Fruit fly (Drosophila melanogaster): ENCODE results near the gene CG12105.
A peak's percentile ranks its signal among the peaks of the same experiment; 100 is the strongest.

The CG12105 gene

DNA sequence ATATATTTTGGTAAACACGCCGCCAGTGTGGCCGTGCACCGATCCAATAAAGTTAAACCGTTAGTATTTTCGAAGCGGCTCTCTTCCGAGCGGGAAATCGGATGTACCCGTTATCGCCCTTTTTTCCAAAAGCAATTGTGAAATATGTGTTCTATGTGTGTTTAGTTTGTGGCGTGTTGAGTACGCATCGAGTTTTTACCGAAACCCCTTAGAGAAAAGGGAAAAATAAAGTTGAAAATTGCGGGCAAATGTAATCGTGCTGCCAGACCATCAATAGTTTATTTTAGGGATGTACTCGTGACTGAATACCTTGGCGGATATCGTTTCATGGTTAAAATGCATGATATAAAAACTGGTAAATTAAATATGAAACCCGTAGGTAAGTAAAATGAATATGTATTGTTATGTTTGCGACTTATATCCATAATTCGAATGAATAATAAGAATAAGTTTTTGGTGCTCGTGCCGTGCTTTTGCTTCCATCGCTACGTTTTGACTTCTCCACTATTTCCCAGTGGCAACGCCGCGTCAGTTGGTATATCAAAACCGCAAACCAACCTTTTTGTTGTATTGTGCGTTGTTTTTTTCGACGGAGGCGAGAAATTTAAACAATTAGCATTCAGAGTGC lies 23.7 kb upstream of the CG12105 start, which contains the start of the genes Mettl2 and Bgb (continued):
- TF ChIP-seq ss (GFP tag; optimal IDR thresholded peaks at IDR 0.05) (peak in 1 of 2 experiments; percentile 39), Ets21C (GFP tag; optimal IDR thresholded peaks at IDR 0.05) (peak; percentile 85), CG6792 (GFP tag; optimal IDR thresholded peaks at IDR 0.05) (peak; percentile 75), fkh (GFP tag; optimal IDR thresholded peaks at IDR 0.05) (no peak), OdsH (GFP tag; optimal IDR thresholded peaks at IDR 0.05) (no peak), Eip75B (GFP tag; optimal IDR thresholded peaks at IDR 0.05) (no peak), CG8319 (GFP tag; optimal IDR thresholded peaks at IDR 0.05) (peak; percentile 64), acj6 (GFP tag; optimal IDR thresholded peaks at IDR 0.05) (peak; percentile 82), CG9139 (GFP tag; optimal IDR thresholded peaks at IDR 0.05) (peak; percentile 6), vri (GFP tag; optimal IDR thresholded peaks at IDR 0.05) (no peak), esn (GFP tag; optimal IDR thresholded peaks at IDR 0.05) (peak; percentile 85), lz (GFP tag; optimal IDR thresholded peaks at IDR 0.05) (peak; percentile 89), Sox14 (GFP tag; optimal IDR thresholded peaks at IDR 0.05) (peak; percentile 78), CG32006 (GFP tag; optimal IDR thresholded peaks at IDR 0.05) (peak; percentile 72), Blimp-1 (GFP tag; optimal IDR thresholded peaks at IDR 0.05) (no peak), dac (GFP tag; optimal IDR thresholded peaks at IDR 0.05) (peak; percentile 42), CG6163 (GFP tag; IDR thresholded peaks at IDR 0.05) (peak; percentile 83), cyc (GFP tag; optimal IDR thresholded peaks at IDR 0.05) (peak; percentile 88), CG15336 (GFP tag; IDR thresholded peaks at IDR 0.05) (no peak), CG31627 (GFP tag; optimal IDR thresholded peaks at IDR 0.05) (peak; percentile 90), achi (GFP tag; optimal IDR thresholded peaks at IDR 0.05) (peak; percentile 73), salr (GFP tag; optimal IDR thresholded peaks at IDR 0.05) (peak in 1 of 2 experiments; percentile 29), topi (GFP tag; optimal IDR thresholded peaks at IDR 0.05) (peak; percentile 80)

- TF ChIP-seq fd59A (GFP tag; optimal IDR thresholded peaks at IDR 0.05): no peak
Measured at dm6 chr3L:1637652-1638051, 22.1 kb upstream of the CG12105 start, which contains the start of gene nSyb. TSS of gene nSyb (minus strand) at chr3L:1637752.

DNA sequence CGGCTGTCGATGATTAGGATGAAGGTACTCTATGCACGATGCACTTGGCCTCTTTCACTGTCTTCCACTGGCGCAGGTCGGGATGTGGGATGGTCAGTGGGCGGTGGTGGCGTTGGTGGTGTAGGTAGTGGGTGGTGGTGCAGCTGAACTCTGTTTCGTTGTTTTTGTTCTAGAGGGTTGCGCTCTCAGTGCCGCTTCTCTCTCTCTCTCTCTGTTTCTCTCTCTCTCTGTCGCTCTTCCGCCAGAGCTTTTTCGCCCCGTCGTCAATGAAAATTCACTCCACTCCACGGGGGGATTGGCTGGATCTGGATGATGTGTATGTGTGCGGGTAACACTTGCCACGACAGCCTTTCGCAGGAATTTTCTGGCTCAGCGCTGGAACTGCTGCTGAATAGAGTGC lies 21.3 kb upstream of the CG12105 start:
- TF ChIP-seq Sox14 (GFP tag; optimal IDR thresholded peaks at IDR 0.05) (no peak), Smox (GFP tag; optimal IDR thresholded peaks at IDR 0.05) (no peak), Hr39 (GFP tag; optimal IDR thresholded peaks at IDR 0.05) (no peak), dsx (GFP tag; optimal IDR thresholded peaks at IDR 0.05; ENCODE audit: poor library complexity, severe bottlenecking) (no peak), CG3032 (tag; optimal IDR thresholded peaks at IDR 0.05) (no peak)

DNA sequence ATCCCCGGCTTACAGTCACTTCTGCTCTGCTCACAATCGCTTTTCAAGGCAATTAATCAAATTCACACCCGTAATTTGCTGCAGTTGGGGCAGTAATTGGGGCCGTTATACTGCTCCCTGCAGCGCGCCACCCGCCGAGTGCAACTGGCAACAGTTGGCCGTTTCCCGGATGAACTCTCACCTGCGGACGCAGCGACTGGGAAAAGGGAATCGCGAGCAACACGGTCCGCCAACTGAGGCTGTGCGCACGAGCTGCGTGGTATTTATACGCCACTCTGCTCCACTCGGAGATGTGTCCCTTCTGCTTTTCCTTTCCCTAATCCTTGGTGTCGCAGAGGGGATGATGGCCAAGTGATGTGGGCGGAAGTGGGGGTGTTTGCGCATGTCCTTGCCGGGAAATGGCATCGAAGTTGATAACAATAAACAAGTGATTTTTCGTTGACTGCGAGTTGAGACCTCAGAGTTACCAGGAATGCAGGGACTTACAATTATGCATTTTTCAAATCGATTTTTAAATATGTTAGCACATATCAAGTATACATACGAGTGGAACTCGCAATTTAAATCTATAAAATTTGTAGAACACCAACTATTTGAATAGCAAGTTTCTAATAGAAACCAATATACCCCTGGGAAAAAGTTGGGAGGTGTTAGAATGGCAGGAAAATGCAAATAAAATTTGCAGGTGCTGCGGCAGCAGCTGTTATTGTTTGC lies 13.6 kb upstream of the CG12105 start, which contains the start of gene GC:
Gene GC (minus strand): TSS at position 238 of the 714 bp plus-strand sequence.
- TF ChIP-seq Sox15 (GFP tag; optimal IDR thresholded peaks at IDR 0.05) (no peak), esn (GFP tag; optimal IDR thresholded peaks at IDR 0.05) (no peak), Smox (GFP tag; optimal IDR thresholded peaks at IDR 0.05) (peak; percentile 34), OdsH (GFP tag; optimal IDR thresholded peaks at IDR 0.05) (no peak), fd85E (GFP tag; optimal IDR thresholded peaks at IDR 0.05) (no peak), CG11762 (GFP tag; optimal IDR thresholded peaks at IDR 0.05; ENCODE audit: insufficient read depth) (no peak), CG1621 (tag; optimal IDR thresholded peaks at IDR 0.05) (no peak), spab (GFP tag; optimal IDR thresholded peaks at IDR 0.05) (no peak), CG6163 (GFP tag; IDR thresholded peaks at IDR 0.05) (no peak), CG6792 (GFP tag; optimal IDR thresholded peaks at IDR 0.05) (no peak), CG6808 (GFP tag; optimal IDR thresholded peaks at IDR 0.05) (no peak), CG11902 (GFP tag; optimal IDR thresholded peaks at IDR 0.05) (no peak), achi (GFP tag; optimal IDR thresholded peaks at IDR 0.05) (no peak), CG6276 (GFP tag; optimal IDR thresholded peaks at IDR 0.05) (no peak), Sox102F (GFP tag; optimal IDR thresholded peaks at IDR 0.05) (peak; percentile 19), dac (GFP tag; optimal IDR thresholded peaks at IDR 0.05) (no peak), ss (GFP tag; optimal IDR thresholded peaks at IDR 0.05) (no peak), CG34406 (GFP tag; optimal IDR thresholded peaks at IDR 0.05) (no peak), cyc (GFP tag; optimal IDR thresholded peaks at IDR 0.05) (no peak), Hr39 (GFP tag; optimal IDR thresholded peaks at IDR 0.05) (peak; percentile 37), Eip78C (GFP tag) (no peak), CG15336 (GFP tag; IDR thresholded peaks at IDR 0.05) (0 out of 2 replicates have a peak, but pooled peaks have one; percentile 18), CG4318 (GFP tag; optimal IDR thresholded peaks at IDR 0.05) (no peak), Ets96B (tag; optimal IDR thresholded peaks at IDR 0.05) (no peak), CG8119 (GFP tag; IDR thresholded peaks at IDR 0.05) (0 out of 3 replicates have a peak, but pooled peaks have one; percentile 28), Lpt (GFP tag; optimal IDR thresholded peaks at IDR 0.05) (no peak)

Measured in whole organism, prepupa.